Worm (Caenorhabditis elegans): ENCODE results near the gene mnp-1.

- TF ChIP-seq ama-1 (optimal IDR thresholded peaks at IDR 0.05) (no peak), tra-4 (tag; optimal IDR thresholded peaks at IDR 0.05) (no peak), aly-1 (tag; optimal IDR thresholded peaks at IDR 0.05) (no peak), sea-1 (GFP tag; conservative IDR thresholded peaks at IDR 0.05) (no peak), ets-7 (tag; optimal IDR thresholded peaks at IDR 0.05) (no peak), F13C5.2 (tag; optimal IDR thresholded peaks at IDR 0.05) (no peak), B0310.2 (tag; optimal IDR thresholded peaks at IDR 0.05) (no peak), hmbx-1 (tag; optimal IDR thresholded peaks at IDR 0.05) (no peak), pes-1 (GFP tag; IDR thresholded peaks at IDR 0.05) (no peak), flt-1 (GFP tag; IDR thresholded peaks at IDR 0.05) (no peak), hmg-4 (GFP tag; optimal IDR thresholded peaks at IDR 0.05) (no peak), hnd-1 (tag; optimal IDR thresholded peaks at IDR 0.05) (no peak), tbx-11 (GFP tag; IDR thresholded peaks at IDR 0.05) (no peak), ceh-36 (tag; optimal IDR thresholded peaks at IDR 0.05) (no peak)
Observed at ce11 chrIII:4370585-4370984, 14.2 kb downstream of the mnp-1 start, which contains the start of gene ckb-3.
